Worm (Caenorhabditis elegans) whole organism, late embryonic: ENCODE results near the gene C45G9.11.

ENCODE experiments used
- C08G9.2 ChIP-seq: sonication (generic microtip); optimal IDR thresholded peaks from 2 replicates; lab custom pipeline; 2016; ENCODE audit warnings: mild to moderate bottlenecking, missing genetic modification characterization, moderate library complexity, missing compliant biosample characterization
- C38D4.7 ChIP-seq: fragments of 200-800 bp; sonication (Bioruptor generic); optimal IDR thresholded peaks from 2 replicates; lab custom pipeline; 2018; ENCODE audit warnings: mild to moderate bottlenecking, missing genetic modification characterization, moderate library complexity, missing compliant biosample characterization
- F13H6.1 ChIP-seq: sonication (generic microtip); optimal IDR thresholded peaks from 2 replicates; lab custom pipeline; 2016; ENCODE audit warnings: missing genetic modification characterization, missing compliant biosample characterization
- K02D7.2 ChIP-seq: sonication (generic microtip); optimal IDR thresholded peaks from 2 replicates; lab custom pipeline; 2017; ENCODE audit warnings: mild to moderate bottlenecking, missing genetic modification characterization, missing compliant biosample characterization
- K09A11.1 ChIP-seq: sonication (generic microtip); optimal IDR thresholded peaks from 2 replicates; lab custom pipeline; 2017; ENCODE audit warnings: antibody characterized with exemption, mild to moderate bottlenecking, missing genetic modification characterization, missing compliant biosample characterization; ENCODE audit not compliant: insufficient read depth
- Y22D7AL.16 ChIP-seq: sonication (generic microtip); optimal IDR thresholded peaks from 2 replicates; lab custom pipeline; 2016; ENCODE audit warnings: missing genetic modification characterization, missing compliant biosample characterization
- ahr-1 ChIP-seq: sonication (generic microtip); optimal IDR thresholded peaks from 2 replicates; lab custom pipeline; 2016; ENCODE audit warnings: missing genetic modification characterization, missing compliant biosample characterization
- ama-1 ChIP-seq: fragments of 150-350 bp; optimal IDR thresholded peaks from 2 replicates; lab custom pipeline; 2014
- ceh-14 ChIP-seq: sonication (generic microtip); optimal IDR thresholded peaks from 2 replicates; lab custom pipeline; 2016; ENCODE audit warnings: missing genotype, missing genetic modification characterization, missing compliant biosample characterization
- ceh-18 ChIP-seq: sonication (generic microtip); optimal IDR thresholded peaks from 2 replicates; lab custom pipeline; 2016; ENCODE audit warnings: missing genetic modification characterization, missing compliant biosample characterization
- ceh-2 ChIP-seq: sonication (generic microtip); optimal IDR thresholded peaks from 2 replicates; lab custom pipeline; 2016; ENCODE audit warnings: missing genotype, missing genetic modification characterization, missing compliant biosample characterization
- ceh-30 ChIP-seq: fragments of 150-350 bp; optimal IDR thresholded peaks from 2 replicates; lab custom pipeline; 2014; ENCODE audit warnings: missing biosample characterization, missing genetic modification characterization
- ceh-31 ChIP-seq: sonication (generic microtip); optimal IDR thresholded peaks from 2 replicates; lab custom pipeline; 2016; ENCODE audit warnings: missing genetic modification characterization, missing compliant biosample characterization
- ceh-34 ChIP-seq: sonication (generic microtip); optimal IDR thresholded peaks from 2 replicates; lab custom pipeline; 2016; ENCODE audit warnings: mild to moderate bottlenecking, missing genetic modification characterization, missing compliant biosample characterization
- dmd-4 ChIP-seq: sonication (generic microtip); optimal IDR thresholded peaks from 2 replicates; lab custom pipeline; 2016; ENCODE audit warnings: borderline replicate concordance, missing genetic modification characterization, missing compliant biosample characterization
- elt-2 ChIP-seq: sonication (generic microtip); optimal IDR thresholded peaks from 2 replicates; lab custom pipeline; 2016; ENCODE audit warnings: missing genetic modification reagents, missing genetic modification characterization, missing compliant biosample characterization
- elt-4 ChIP-seq: sonication (generic microtip); optimal IDR thresholded peaks from 2 replicates; lab custom pipeline; 2016; ENCODE audit warnings: missing genetic modification characterization, missing compliant biosample characterization
- ets-4 ChIP-seq: sonication (generic microtip); optimal IDR thresholded peaks from 2 replicates; lab custom pipeline; 2016; ENCODE audit warnings: missing genetic modification characterization, missing compliant biosample characterization
- eyg-1 ChIP-seq: sonication (generic microtip); optimal IDR thresholded peaks from 2 replicates; lab custom pipeline; 2016; ENCODE audit warnings: missing genotype, missing genetic modification characterization, missing compliant biosample characterization
- fax-1 ChIP-seq: sonication (generic microtip); optimal IDR thresholded peaks from 2 replicates; lab custom pipeline; 2016; ENCODE audit warnings: missing genotype, missing genetic modification characterization, missing compliant biosample characterization
- fkh-6 ChIP-seq: sonication (generic microtip); optimal IDR thresholded peaks from 2 replicates; lab custom pipeline; 2016; ENCODE audit warnings: missing genetic modification characterization, missing compliant biosample characterization
- hlh-13 ChIP-seq: fragments of 200-800 bp; sonication (Bioruptor generic); optimal IDR thresholded peaks from 2 replicates; lab custom pipeline; 2018; ENCODE audit warnings: mild to moderate bottlenecking, missing genetic modification characterization, missing compliant biosample characterization
- hlh-15 ChIP-seq: sonication (generic microtip); optimal IDR thresholded peaks from 2 replicates; lab custom pipeline; 2016; ENCODE audit warnings: missing genetic modification characterization, missing compliant biosample characterization
- hlh-30 ChIP-seq: sonication (generic microtip); optimal IDR thresholded peaks from 2 replicates; lab custom pipeline; 2017; ENCODE audit warnings: antibody characterized with exemption, missing genetic modification characterization, missing compliant biosample characterization; ENCODE audit not compliant: insufficient read depth
- hlh-6 ChIP-seq: sonication (generic microtip); optimal IDR thresholded peaks from 2 replicates; lab custom pipeline; 2016; ENCODE audit warnings: missing genotype, missing genetic modification characterization, missing compliant biosample characterization
- hlh-8 ChIP-seq: sonication (generic microtip); optimal IDR thresholded peaks from 2 replicates; lab custom pipeline; 2016; ENCODE audit warnings: missing genotype, missing genetic modification characterization, missing compliant biosample characterization
- lim-6 ChIP-seq: sonication (generic microtip); optimal IDR thresholded peaks from 2 replicates; lab custom pipeline; 2016; ENCODE audit warnings: missing genetic modification characterization, missing compliant biosample characterization
- madf-2 ChIP-seq: sonication (generic microtip); optimal IDR thresholded peaks from 2 replicates; lab custom pipeline; 2017; ENCODE audit warnings: missing genetic modification characterization, missing compliant biosample characterization
- mec-3 ChIP-seq: sonication (generic microtip); optimal IDR thresholded peaks from 2 replicates; lab custom pipeline; 2016; ENCODE audit warnings: borderline replicate concordance, missing genetic modification characterization, missing compliant biosample characterization
- nfya-1 ChIP-seq: sonication (generic microtip); optimal IDR thresholded peaks from 2 replicates; lab custom pipeline; 2017; ENCODE audit warnings: missing genetic modification characterization, mild to moderate bottlenecking, missing compliant biosample characterization, antibody characterized with exemption, moderate library complexity
- nhr-11 ChIP-seq: fragments of 150-350 bp; optimal IDR thresholded peaks from 2 replicates; lab custom pipeline; 2014; ENCODE audit warnings: missing biosample characterization, missing genetic modification characterization
- npax-4 ChIP-seq: sonication (generic microtip); optimal IDR thresholded peaks from 2 replicates; lab custom pipeline; 2016; ENCODE audit warnings: missing genetic modification characterization, missing compliant biosample characterization
- odd-2 ChIP-seq: sonication (generic microtip); optimal IDR thresholded peaks from 2 replicates; lab custom pipeline; 2017; ENCODE audit warnings: antibody characterized with exemption, mild to moderate bottlenecking, missing genetic modification characterization, missing compliant biosample characterization
- pag-3 ChIP-seq: sonication (generic microtip); optimal IDR thresholded peaks from 2 replicates; lab custom pipeline; 2016; ENCODE audit warnings: missing compliant biosample characterization, missing genetic modification characterization, borderline replicate concordance
- pat-9 ChIP-seq: fragments of 200-800 bp; sonication (Bioruptor generic); optimal IDR thresholded peaks from 2 replicates; lab custom pipeline; 2018; ENCODE audit warnings: mild to moderate bottlenecking, missing genetic modification characterization, moderate library complexity, missing compliant biosample characterization
- pax-1 ChIP-seq: fragments of 150-350 bp; optimal IDR thresholded peaks from 2 replicates; lab custom pipeline; 2014; ENCODE audit warnings: missing biosample characterization, missing genetic modification characterization
- pha-4 ChIP-seq: fragments of 150-350 bp; optimal IDR thresholded peaks from 2 replicates; lab custom pipeline; 2018; ENCODE audit warnings: missing biosample characterization, missing genetic modification reagents, missing genetic modification characterization
- pqm-1 ChIP-seq: sonication (generic microtip); optimal IDR thresholded peaks from 2 replicates; lab custom pipeline; 2016; ENCODE audit warnings: missing genetic modification characterization, missing compliant biosample characterization
- pros-1 ChIP-seq: fragments of 150-350 bp; optimal IDR thresholded peaks from 2 replicates; lab custom pipeline; 2014; ENCODE audit warnings: missing biosample characterization, missing genetic modification reagents, missing genetic modification characterization
- ref-2 ChIP-seq: sonication (generic microtip); optimal IDR thresholded peaks from 2 replicates; lab custom pipeline; 2016; ENCODE audit warnings: missing genetic modification characterization, missing compliant biosample characterization
- rnt-1 ChIP-seq: sonication (generic microtip); optimal IDR thresholded peaks from 2 replicates; lab custom pipeline; 2016; ENCODE audit warnings: missing genetic modification characterization, missing compliant biosample characterization
- sdc-2 ChIP-seq: sonication (generic microtip); optimal IDR thresholded peaks from 2 replicates; lab custom pipeline; 2016; ENCODE audit warnings: missing genotype, missing genetic modification characterization, missing compliant biosample characterization
- sox-4 ChIP-seq: sonication (generic microtip); optimal IDR thresholded peaks from 2 replicates; lab custom pipeline; 2017; ENCODE audit warnings: mild to moderate bottlenecking, missing genetic modification characterization, inconsistent platforms, missing compliant biosample characterization
- syd-9 ChIP-seq: sonication (generic microtip); optimal IDR thresholded peaks from 2 replicates; lab custom pipeline; 2016; ENCODE audit warnings: mild to moderate bottlenecking, missing genetic modification characterization, moderate library complexity, missing compliant biosample characterization
- tbx-2 ChIP-seq: sonication (generic microtip); optimal IDR thresholded peaks from 2 replicates; lab custom pipeline; 2016; ENCODE audit warnings: missing genetic modification characterization, missing compliant biosample characterization
- tbx-7 ChIP-seq: sonication (generic microtip); optimal IDR thresholded peaks from 2 replicates; lab custom pipeline; 2016; ENCODE audit warnings: missing genotype, missing genetic modification characterization, missing compliant biosample characterization
- ttx-3 ChIP-seq: sonication (generic microtip); optimal IDR thresholded peaks from 2 replicates; lab custom pipeline; 2016; ENCODE audit warnings: missing genetic modification reagents, missing genetic modification characterization, missing compliant biosample characterization
- unc-42 ChIP-seq: sonication (generic microtip); optimal IDR thresholded peaks from 2 replicates; lab custom pipeline; 2016; ENCODE audit warnings: missing genotype, missing genetic modification characterization, missing compliant biosample characterization
- unc-86 ChIP-seq: sonication (generic microtip); optimal IDR thresholded peaks from 2 replicates; lab custom pipeline; 2016; ENCODE audit warnings: missing genetic modification characterization, missing compliant biosample characterization
- zip-5 ChIP-seq: sonication (generic microtip); optimal IDR thresholded peaks from 2 replicates; lab custom pipeline; 2016; ENCODE audit warnings: missing genetic modification characterization, missing compliant biosample characterization
- ztf-16 ChIP-seq: sonication (generic microtip); optimal IDR thresholded peaks from 2 replicates; lab custom pipeline; 2017; ENCODE audit warnings: missing genetic modification characterization, missing compliant biosample characterization

C45G9.11 gene

ce11 chrIII:5068675-5069233 lies at the start of gene C45G9.11, which contains the start of gene C45G9.2:
Gene C45G9.11 (minus strand): TSS chrIII:5068725.
Gene C45G9.2 (plus strand): TSS chrIII:5069066.
- no peak for TF ChIP-seq hlh-30 (tag; lab: Kevin White, UChicago)
- no peak for TF ChIP-seq pag-3 (tag; lab: Kevin White, UChicago)
- peak; percentile 28 for TF ChIP-seq sdc-2 (tag; lab: Kevin White, UChicago)
- no peak for TF ChIP-seq pat-9 (tag; lab: Kevin White, UChicago)
- no peak for TF ChIP-seq fkh-6
- TF ChIP-seq rnt-1 (tag; lab: Kevin White, UChicago), result peak; percentile 74
- TF ChIP-seq fax-1 (tag; lab: Kevin White, UChicago), result peak; percentile 19
- TF ChIP-seq npax-4 (tag; lab: Kevin White, UChicago), result no peak
- no peak for TF ChIP-seq elt-4
- TF ChIP-seq odd-2 (tag; lab: Kevin White, UChicago), result no peak
- no peak for TF ChIP-seq Y22D7AL.16 (tag; lab: Kevin White, UChicago)
- peak; percentile 96 for TF ChIP-seq ceh-31 (tag; lab: Kevin White, UChicago)
- TF ChIP-seq K02D7.2 (tag; lab: Kevin White, UChicago), result no peak
- peak; percentile 70 for TF ChIP-seq lim-6 (tag; lab: Kevin White, UChicago)
- TF ChIP-seq F13H6.1, result peak; percentile 45
- no peak for TF ChIP-seq hlh-13
- peak; percentile 89 for TF ChIP-seq hlh-8 (tag; lab: Kevin White, UChicago)
- peak; percentile 60 for TF ChIP-seq ahr-1 (tag; lab: Kevin White, UChicago)
- peak; percentile 47 for TF ChIP-seq ceh-34
- TF ChIP-seq mec-3 (tag; lab: Kevin White, UChicago), result peak; percentile 68
- peak; percentile 91 for TF ChIP-seq ceh-2
- TF ChIP-seq ets-4 (tag; lab: Kevin White, UChicago), result peak; percentile 99
- peak; percentile 85 for TF ChIP-seq tbx-2 (tag; lab: Kevin White, UChicago)
- peak; percentile 41 for TF ChIP-seq elt-2 (tag; lab: Kevin White, UChicago)
- no peak for TF ChIP-seq nhr-11 (tag; lab: Kevin White, UChicago)
- TF ChIP-seq ama-1 (lab: Kevin White, UChicago), result no peak
- peak; percentile 74 for TF ChIP-seq unc-42
- TF ChIP-seq tbx-7 (tag; lab: Kevin White, UChicago), result peak; percentile 93
- TF ChIP-seq hlh-6, result no peak
- TF ChIP-seq madf-2 (tag; lab: Kevin White, UChicago), result no peak
- TF ChIP-seq C38D4.7, result no peak
- peak; percentile 21 for TF ChIP-seq pax-1 (tag; lab: Kevin White, UChicago)
- peak; percentile 81 for TF ChIP-seq ref-2 (tag; lab: Kevin White, UChicago)
- TF ChIP-seq sox-4, result no peak
- TF ChIP-seq zip-5 (tag; lab: Kevin White, UChicago), result peak; percentile 81
- peak; percentile 96 for TF ChIP-seq C08G9.2 (tag; lab: Kevin White, UChicago)
- TF ChIP-seq nfya-1 (tag; lab: Kevin White, UChicago), result no peak
- TF ChIP-seq dmd-4, result no peak
- no peak for TF ChIP-seq K09A11.1 (tag; lab: Kevin White, UChicago)
- no peak for TF ChIP-seq hlh-15 (tag; lab: Kevin White, UChicago)
- peak; percentile 8 for TF ChIP-seq ztf-16 (tag; lab: Kevin White, UChicago)
- no peak for TF ChIP-seq pha-4 (tag; lab: Kevin White, UChicago)
- TF ChIP-seq ttx-3 (tag; lab: Kevin White, UChicago), result no peak
- TF ChIP-seq ceh-14 (tag; lab: Kevin White, UChicago), result peak; percentile 59
- no peak for TF ChIP-seq eyg-1 (tag; lab: Kevin White, UChicago)
- TF ChIP-seq unc-86 (tag; lab: Kevin White, UChicago), result no peak
- TF ChIP-seq syd-9, result peak; percentile 44
- TF ChIP-seq ceh-30 (tag; lab: Kevin White, UChicago), result no peak
- peak; percentile 57 for TF ChIP-seq pqm-1 (tag; lab: Kevin White, UChicago)
- no peak for TF ChIP-seq pros-1
- TF ChIP-seq ceh-18 (tag; lab: Kevin White, UChicago), result no peak
